Worm (Caenorhabditis elegans): ENCODE data around the gene glb-10.
A peak's percentile ranks its signal among the peaks of the same experiment; 100 is the strongest.

Gene glb-10

DNA sequence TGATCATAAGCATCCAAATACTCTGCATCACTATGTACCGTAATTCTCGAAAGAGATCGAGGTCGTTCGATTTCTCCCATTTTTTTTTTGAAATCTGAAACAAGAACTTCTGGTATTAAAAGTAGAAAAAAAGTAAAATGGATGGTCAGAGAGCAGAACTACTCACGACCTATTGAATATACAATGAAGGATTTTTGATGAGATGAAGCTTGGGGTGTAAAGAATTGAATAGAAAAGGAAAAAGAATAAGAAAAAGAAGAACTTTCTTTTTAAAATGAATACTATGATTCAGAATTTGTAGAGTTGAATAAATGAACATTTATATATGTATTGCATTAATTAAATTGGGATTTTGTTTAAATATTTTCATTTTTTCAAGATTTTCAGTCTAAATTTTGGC lies 24.8 kb upstream of the glb-10 start, which contains the start of gene ttc-39B:
Gene ttc-39B, minus strand, starts transcription at position 101 of the 400 bp plus-strand sequence.
- TF ChIP-seq elt-2 (tag; optimal IDR thresholded peaks at IDR 0.05) (no peak), dpl-1 (GFP tag; optimal IDR thresholded peaks at IDR 0.05) (no peak), mef-2 (tag; optimal IDR thresholded peaks at IDR 0.05) (no peak), Y116A8C.19 (tag; optimal IDR thresholded peaks at IDR 0.05; ENCODE audit: borderline replicate concordance) (no peak), snpc-4 (tag; optimal IDR thresholded peaks at IDR 0.05) (no peak), mep-1 (tag; optimal IDR thresholded peaks at IDR 0.05) (no peak), irx-1 (tag; optimal IDR thresholded peaks at IDR 0.05) (no peak), nhr-47 (tag; optimal IDR thresholded peaks at IDR 0.05) (no peak), elt-3 (tag; optimal IDR thresholded peaks at IDR 0.05) (no peak), nhr-237 (tag; optimal IDR thresholded peaks at IDR 0.05) (no peak), sup-37 (GFP tag; optimal IDR thresholded peaks at IDR 0.05) (no peak)

DNA sequence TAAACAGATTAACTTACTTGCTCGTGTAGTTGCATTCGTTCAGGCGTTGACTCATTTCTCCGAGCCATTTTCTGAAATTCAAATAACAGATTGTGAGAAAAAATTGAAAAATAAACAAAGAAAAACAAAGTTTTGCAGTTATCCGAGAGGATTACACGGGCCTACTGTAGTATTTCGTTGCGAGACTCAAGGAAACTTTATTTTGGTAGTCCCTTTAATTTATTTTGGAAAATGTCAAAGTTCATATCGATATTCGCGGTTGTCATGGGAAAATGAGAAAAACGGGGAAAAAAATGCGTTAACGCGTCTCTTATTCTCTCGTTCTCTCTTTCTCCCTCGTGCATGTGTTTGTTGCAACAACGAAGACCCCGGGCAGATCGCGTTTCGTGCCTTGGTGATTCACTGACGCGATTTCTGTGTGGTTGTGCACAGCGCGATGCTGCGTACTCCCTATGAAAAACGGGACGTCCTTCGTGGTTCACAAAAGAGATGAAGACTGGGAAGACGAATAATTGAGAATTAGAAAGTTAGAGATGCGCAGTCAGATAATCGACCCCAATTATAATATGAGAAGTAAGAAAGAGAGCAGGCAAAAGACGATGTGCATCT lies 22.2 kb upstream of the glb-10 start, which contains the start of gene set-4:
Gene set-4, minus strand, starts transcription at position 120 of the 609 bp plus-strand sequence.
- no peak for TF ChIP-seq tlp-1 (tag; optimal IDR thresholded peaks at IDR 0.05)
- TF ChIP-seq egl-13 (tag; optimal IDR thresholded peaks at IDR 0.05): peak; percentile 92
- peak; percentile 98 for TF ChIP-seq lin-14 (GFP tag; optimal IDR thresholded peaks at IDR 0.05)
- no peak for TF ChIP-seq hlh-17 (GFP tag; optimal IDR thresholded peaks at IDR 0.05; ENCODE audit: borderline replicate concordance)
- TF ChIP-seq ces-1 (GFP tag; optimal IDR thresholded peaks at IDR 0.05): no peak
- TF ChIP-seq F16B12.6 (tag; optimal IDR thresholded peaks at IDR 0.05): peak; percentile 73
- peak; percentile 96 for TF ChIP-seq unc-86 (tag; optimal IDR thresholded peaks at IDR 0.05)
- TF ChIP-seq dpl-1 (GFP tag; optimal IDR thresholded peaks at IDR 0.05): peak; percentile 86 to 90 (median 89)
- TF ChIP-seq ceh-88 (GFP tag; IDR thresholded peaks at IDR 0.05): peak; percentile 70
- TF ChIP-seq elt-2 (tag; optimal IDR thresholded peaks at IDR 0.05): peak; percentile 83
- TF ChIP-seq nhr-85 (tag): peak; percentile 97
- peak; percentile 93 for TF ChIP-seq nhr-90 (tag; optimal IDR thresholded peaks at IDR 0.05; ENCODE audit: poor library complexity)
- peak; percentile 82 for TF ChIP-seq C04F5.9 (tag; optimal IDR thresholded peaks at IDR 0.05)
- peak; percentile 65 for TF ChIP-seq aly-2 (tag; optimal IDR thresholded peaks at IDR 0.05)
- peak; percentile 76 for TF ChIP-seq lin-15B (tag; optimal IDR thresholded peaks at IDR 0.05)
- TF ChIP-seq ztf-4 (tag; optimal IDR thresholded peaks at IDR 0.05): peak; percentile 87
- TF ChIP-seq dsc-1 (tag; optimal IDR thresholded peaks at IDR 0.05): peak; percentile 95
- no peak for TF ChIP-seq zag-1 (tag; optimal IDR thresholded peaks at IDR 0.05)
- TF ChIP-seq irx-1 (tag; optimal IDR thresholded peaks at IDR 0.05): peak; percentile 92
- TF ChIP-seq sox-4 (tag; optimal IDR thresholded peaks at IDR 0.05): peak; percentile 83
- TF ChIP-seq unc-130 (tag; optimal IDR thresholded peaks at IDR 0.05): peak; percentile 90
- TF ChIP-seq elt-3 (tag; optimal IDR thresholded peaks at IDR 0.05): peak in 2 of 6 experiments; percentile 69 to 70
- TF ChIP-seq tbx-2 (tag; optimal IDR thresholded peaks at IDR 0.05): peak; percentile 95
- peak; percentile 71 for TF ChIP-seq mab-9 (GFP tag; IDR thresholded peaks at IDR 0.05)
- peak; percentile 88 for TF ChIP-seq snpc-4 (tag; optimal IDR thresholded peaks at IDR 0.05)
- TF ChIP-seq skn-1 (tag; optimal IDR thresholded peaks at IDR 0.05): peak; percentile 85
- no peak for TF ChIP-seq vab-15 (tag; optimal IDR thresholded peaks at IDR 0.05)
- peak; percentile 71 for TF ChIP-seq lir-3 (tag; optimal IDR thresholded peaks at IDR 0.05; ENCODE audit: poor library complexity)
- no peak for TF ChIP-seq Y116A8C.19 (tag; optimal IDR thresholded peaks at IDR 0.05; ENCODE audit: borderline replicate concordance)
- TF ChIP-seq ets-5 (GFP tag; IDR thresholded peaks at IDR 0.05): no peak
- TF ChIP-seq sup-37 (GFP tag; optimal IDR thresholded peaks at IDR 0.05): peak; percentile 71
- TF ChIP-seq xbp-1 (tag; optimal IDR thresholded peaks at IDR 0.05): peak; percentile 95
- TF ChIP-seq zip-4 (GFP tag; optimal IDR thresholded peaks at IDR 0.05): peak; percentile 70
- TF ChIP-seq mep-1 (tag; optimal IDR thresholded peaks at IDR 0.05): peak; percentile 97
- peak; percentile 91 to 94 for TF ChIP-seq lin-35 (GFP tag; optimal IDR thresholded peaks at IDR 0.05)
- TF ChIP-seq jun-1 (tag; optimal IDR thresholded peaks at IDR 0.05): peak; percentile 90
- TF ChIP-seq pax-3 (tag; optimal IDR thresholded peaks at IDR 0.05): peak; percentile 80
- no peak for TF ChIP-seq nhr-84 (tag; optimal IDR thresholded peaks at IDR 0.05)
- TF ChIP-seq fkh-8 (tag; optimal IDR thresholded peaks at IDR 0.05): peak; percentile 93
- no peak for TF ChIP-seq nhr-76 (tag; optimal IDR thresholded peaks at IDR 0.05)
- peak; percentile 74 for TF ChIP-seq lin-39 (tag; optimal IDR thresholded peaks at IDR 0.05)
- TF ChIP-seq pag-3 (tag; optimal IDR thresholded peaks at IDR 0.05; ENCODE audit: borderline replicate concordance, insufficient read depth): no peak
- TF ChIP-seq swsn-7 (tag; optimal IDR thresholded peaks at IDR 0.05): peak; percentile 96
- TF ChIP-seq nhr-47 (tag; optimal IDR thresholded peaks at IDR 0.05): peak; percentile 96
- peak; percentile 94 to 95 for TF ChIP-seq lsy-2 (tag; optimal IDR thresholded peaks at IDR 0.05)
- peak; percentile 97 for TF ChIP-seq nhr-71 (tag; optimal IDR thresholded peaks at IDR 0.05)
